Worm (Caenorhabditis elegans) whole organism, L4 larva: ENCODE results near the gene mab-3.
A peak's percentile ranks its signal among the peaks of the same experiment; 100 is the strongest.

ENCODE experiments used
- F10B5.3 ChIP-seq: sonication (generic microtip); optimal IDR thresholded peaks from 2 replicates; lab custom pipeline; 2016; ENCODE audit warnings: mild to moderate bottlenecking, missing genetic modification characterization, missing compliant biosample characterization
- Y48G9A.11 ChIP-seq: fragments of 200-800 bp; sonication (Bioruptor generic); IDR thresholded peaks from 2 replicates; pipeline ENCODE4 v1.3.6; 2022; ENCODE audit warnings: missing genetic modification reagents, missing genetic modification characterization, missing compliant biosample characterization
- ZK337.2 ChIP-seq: fragments of 200-800 bp; sonication (Bioruptor generic); IDR thresholded peaks from 2 replicates; pipeline ENCODE4 v1.3.6; 2022; ENCODE audit warnings: missing genetic modification reagents, missing genetic modification characterization, missing compliant biosample characterization
- ZK546.5 ChIP-seq, 2 experiments: sonication (generic microtip); optimal IDR thresholded peaks; 2 replicates each; lab custom pipeline; 2017; ENCODE audit warnings: missing biosample characterization in 2 of 2, missing genetic modification characterization in 2 of 2
- aha-1 ChIP-seq: fragments of 150-350 bp; peaks from one replicate; lab custom pipeline; 2014; ENCODE audit warnings: missing biosample characterization, missing genetic modification characterization
- attf-4 ChIP-seq: sonication (generic microtip); optimal IDR thresholded peaks from 3 replicates; lab custom pipeline; 2017; ENCODE audit warnings: missing biosample characterization, missing genetic modification characterization
- ceh-44 ChIP-seq: fragments of 200-800 bp; sonication (Bioruptor generic); IDR thresholded peaks from 2 replicates; pipeline ENCODE4 v1.3.6; 2022; ENCODE audit warnings: missing genetic modification reagents, missing genetic modification characterization, missing compliant biosample characterization
- ceh-82 ChIP-seq: sonication (generic microtip); optimal IDR thresholded peaks from 2 replicates; lab custom pipeline; 2017; ENCODE audit warnings: missing biosample characterization, missing genetic modification characterization
- cey-2 ChIP-seq: sonication (generic microtip); optimal IDR thresholded peaks from 3 replicates; lab custom pipeline; 2017; ENCODE audit warnings: missing genetic modification characterization, mild to moderate bottlenecking, missing compliant biosample characterization, antibody characterized with exemption, borderline replicate concordance; ENCODE audit not compliant: insufficient read depth
- ctbp-1 ChIP-seq: fragments of 200-800 bp; sonication (Bioruptor generic); IDR thresholded peaks from 2 replicates; pipeline ENCODE4 v1.3.6; 2022; ENCODE audit warnings: missing genetic modification reagents, missing genetic modification characterization, missing compliant biosample characterization
- daf-16 ChIP-seq, 3 experiments: sonication (generic microtip); optimal IDR thresholded peaks; 2 replicates each; lab custom pipeline; 2016 to 2017; ENCODE audit warnings: missing genetic modification characterization in 3 of 3, missing genetic modification reagents in 3 of 3, mild to moderate bottlenecking in 2 of 3, missing compliant biosample characterization in 2 of 3, missing biosample characterization in 1 of 3, moderate library complexity in 1 of 3
- daf-8 ChIP-seq: fragments of 200-800 bp; sonication (Bioruptor generic); IDR thresholded peaks from 2 replicates; pipeline ENCODE4 v1.3.6; 2022; ENCODE audit warnings: missing genetic modification characterization, missing compliant biosample characterization
- dmd-6 ChIP-seq: fragments of 200-800 bp; sonication (Bioruptor generic); IDR thresholded peaks from 2 replicates; pipeline ENCODE4 v1.3.6; 2022; ENCODE audit warnings: missing genetic modification reagents, missing genetic modification characterization, missing compliant biosample characterization
- dmd-9 ChIP-seq: fragments of 200-800 bp; sonication (Bioruptor generic); IDR thresholded peaks from 2 replicates; pipeline ENCODE4 v1.3.6; 2022; ENCODE audit warnings: missing genetic modification reagents, missing genetic modification characterization, missing compliant biosample characterization
- duxl-1 ChIP-seq: sonication (generic microtip); optimal IDR thresholded peaks from 2 replicates; lab custom pipeline; 2016; ENCODE audit warnings: mild to moderate bottlenecking, missing genetic modification characterization, moderate library complexity, missing compliant biosample characterization; ENCODE audit not compliant: poor library complexity
- dve-1 ChIP-seq: sonication (generic microtip); optimal IDR thresholded peaks from 2 replicates; lab custom pipeline; 2017; ENCODE audit warnings: antibody characterized with exemption, mild to moderate bottlenecking, missing genetic modification characterization, missing compliant biosample characterization; ENCODE audit not compliant: insufficient read depth
- fos-1 ChIP-seq: fragments of 150-350 bp; optimal IDR thresholded peaks from 2 replicates; lab custom pipeline; 2014; ENCODE audit warnings: missing biosample characterization, missing genetic modification characterization
- hlh-11 ChIP-seq: fragments of 200-800 bp; sonication (Bioruptor generic); optimal IDR thresholded peaks from 2 replicates; lab custom pipeline; 2018; ENCODE audit warnings: mild to moderate bottlenecking, missing genetic modification characterization, missing compliant biosample characterization
- hlh-30 ChIP-seq: sonication (generic microtip); optimal IDR thresholded peaks from 2 replicates; lab custom pipeline; 2017; ENCODE audit warnings: antibody characterized with exemption, mild to moderate bottlenecking, missing genetic modification characterization, missing compliant biosample characterization; ENCODE audit not compliant: insufficient read depth
- hmg-1.1 ChIP-seq: fragments of 200-800 bp; sonication (Bioruptor generic); IDR thresholded peaks from 2 replicates; pipeline ENCODE4 v1.3.6; 2022; ENCODE audit warnings: missing genetic modification reagents, missing genetic modification characterization, missing compliant biosample characterization
- jun-1 ChIP-seq: fragments of 150-350 bp; optimal IDR thresholded peaks from 2 replicates; lab custom pipeline; 2014; ENCODE audit warnings: missing biosample characterization, missing genetic modification reagents, missing genetic modification characterization
- lim-7 ChIP-seq: fragments of 200-800 bp; sonication (Bioruptor generic); IDR thresholded peaks from 2 replicates; pipeline ENCODE4 v1.3.6; 2022; ENCODE audit warnings: missing genetic modification characterization, missing compliant biosample characterization
- lin-1 ChIP-seq: fragments of 200-800 bp; sonication (Bioruptor generic); IDR thresholded peaks from 2 replicates; pipeline ENCODE4 v1.3.6; 2022; ENCODE audit warnings: missing genetic modification reagents, missing genetic modification characterization, missing compliant biosample characterization
- lin-38 ChIP-seq: fragments of 200-800 bp; sonication (Bioruptor generic); IDR thresholded peaks from 2 replicates; pipeline ENCODE4 v1.3.6; 2022; ENCODE audit warnings: missing genetic modification reagents, missing genetic modification characterization, missing compliant biosample characterization
- madf-9 ChIP-seq: fragments of 200-800 bp; sonication (Bioruptor generic); conservative IDR thresholded peaks from 2 replicates; pipeline ENCODE4 v1.3.6; 2022; ENCODE audit warnings: missing genetic modification reagents, missing genetic modification characterization, missing compliant biosample characterization
- mdt-29 ChIP-seq: fragments of 200-800 bp; sonication (Bioruptor generic); IDR thresholded peaks from 2 replicates; pipeline ENCODE4 v1.3.6; 2022; ENCODE audit warnings: missing genetic modification reagents, missing genetic modification characterization, missing compliant biosample characterization
- mep-1 ChIP-seq: fragments of 150-350 bp; sonication (generic microtip); optimal IDR thresholded peaks from 3 replicates; lab custom pipeline; 2014; ENCODE audit warnings: missing biosample characterization, missing genetic modification characterization
- mes-2 ChIP-seq: sonication (generic microtip); optimal IDR thresholded peaks from 2 replicates; lab custom pipeline; 2016; ENCODE audit warnings: missing genotype, mild to moderate bottlenecking, missing genetic modification characterization, missing compliant biosample characterization; ENCODE audit not compliant: poor library complexity, severe bottlenecking
- nhr-10 ChIP-seq: fragments of 150-350 bp; optimal IDR thresholded peaks from 2 replicates; lab custom pipeline; 2014; ENCODE audit warnings: missing biosample characterization, missing genetic modification characterization
- nhr-102 ChIP-seq: sonication (generic microtip); optimal IDR thresholded peaks from 2 replicates; lab custom pipeline; 2016; ENCODE audit warnings: mild to moderate bottlenecking, missing genetic modification characterization, moderate library complexity, missing compliant biosample characterization
- nhr-237 ChIP-seq: sonication (generic microtip); optimal IDR thresholded peaks from 2 replicates; lab custom pipeline; 2017; ENCODE audit warnings: missing biosample characterization, missing genetic modification characterization
- nhr-25 ChIP-seq: sonication (generic microtip); optimal IDR thresholded peaks from 2 replicates; lab custom pipeline; 2017; ENCODE audit warnings: missing genetic modification characterization, mild to moderate bottlenecking, missing compliant biosample characterization, antibody characterized with exemption, moderate library complexity, borderline replicate concordance; ENCODE audit not compliant: insufficient read depth
- nhr-28 ChIP-seq: fragments of 150-350 bp; optimal IDR thresholded peaks from 2 replicates; lab custom pipeline; 2014; ENCODE audit warnings: missing biosample characterization, missing genetic modification characterization
- nhr-77 ChIP-seq: fragments of 150-350 bp; optimal IDR thresholded peaks from 2 replicates; lab custom pipeline; 2014; ENCODE audit warnings: missing biosample characterization, missing genetic modification characterization
- pha-4 ChIP-seq, 2 experiments: fragments of 150-350 bp in 1 of 2; fragments of 200-800 bp in 1 of 2; sonication (Bioruptor generic) in 1 of 2; IDR thresholded peaks in 1 of 2; optimal IDR thresholded peaks in 1 of 2; 2 replicates each; pipeline versions ENCODE4 v1.3.6 to Lab custom; 2014 to 2022; ENCODE audit warnings: missing genetic modification characterization in 2 of 2, missing genetic modification reagents in 2 of 2, missing biosample characterization in 1 of 2, missing compliant biosample characterization in 1 of 2
- pqm-1 ChIP-seq: sonication (generic microtip); optimal IDR thresholded peaks from 2 replicates; lab custom pipeline; 2017; ENCODE audit warnings: missing biosample characterization, missing genetic modification characterization
- rbr-2 ChIP-seq: sonication (generic microtip); optimal IDR thresholded peaks from 2 replicates; lab custom pipeline; 2016; ENCODE audit warnings: missing genotype, missing genetic modification characterization, missing compliant biosample characterization
- spr-3 ChIP-seq: fragments of 200-800 bp; sonication (Bioruptor generic); optimal IDR thresholded peaks from 2 replicates; lab custom pipeline; 2018; ENCODE audit warnings: mild to moderate bottlenecking, missing genetic modification characterization, missing compliant biosample characterization
- tag-97 ChIP-seq: fragments of 200-800 bp; sonication (Bioruptor generic); IDR thresholded peaks from 2 replicates; pipeline ENCODE4 v1.3.6; 2022; ENCODE audit warnings: missing genetic modification characterization, missing compliant biosample characterization
- unc-39 ChIP-seq: sonication (generic microtip); optimal IDR thresholded peaks from 2 replicates; lab custom pipeline; 2017; ENCODE audit warnings: missing biosample characterization, missing genetic modification characterization
- unc-62 ChIP-seq, 3 experiments: fragments of 150-350 bp in 1 of 3; sonication (generic microtip); optimal IDR thresholded peaks in 2 of 3; peaks in 1 of 3; 1 replicate in 1 of 3; 2 replicates in 2 of 3; lab custom pipeline; 2014 to 2017; ENCODE audit warnings: missing biosample characterization in 3 of 3, missing genetic modification characterization in 3 of 3, missing genetic modification reagents in 3 of 3, missing genotype in 1 of 3
- zag-1 ChIP-seq: fragments of 150-350 bp; optimal IDR thresholded peaks from 2 replicates; lab custom pipeline; 2014; ENCODE audit warnings: missing biosample characterization, missing genetic modification characterization
- zfp-2 ChIP-seq: sonication (generic microtip); optimal IDR thresholded peaks from 2 replicates; lab custom pipeline; 2016; ENCODE audit warnings: mild to moderate bottlenecking, missing genetic modification characterization, missing compliant biosample characterization
- zfp-3 ChIP-seq: fragments of 200-800 bp; sonication (Bioruptor generic); conservative IDR thresholded peaks from 2 replicates; pipeline ENCODE4 v1.3.6; 2022; ENCODE audit warnings: missing genetic modification reagents, missing genetic modification characterization, missing compliant biosample characterization
- ztf-7 ChIP-seq: fragments of 150-350 bp; optimal IDR thresholded peaks from 2 replicates; lab custom pipeline; 2014; ENCODE audit warnings: missing biosample characterization, missing genetic modification characterization

The mab-3 gene

DNA sequence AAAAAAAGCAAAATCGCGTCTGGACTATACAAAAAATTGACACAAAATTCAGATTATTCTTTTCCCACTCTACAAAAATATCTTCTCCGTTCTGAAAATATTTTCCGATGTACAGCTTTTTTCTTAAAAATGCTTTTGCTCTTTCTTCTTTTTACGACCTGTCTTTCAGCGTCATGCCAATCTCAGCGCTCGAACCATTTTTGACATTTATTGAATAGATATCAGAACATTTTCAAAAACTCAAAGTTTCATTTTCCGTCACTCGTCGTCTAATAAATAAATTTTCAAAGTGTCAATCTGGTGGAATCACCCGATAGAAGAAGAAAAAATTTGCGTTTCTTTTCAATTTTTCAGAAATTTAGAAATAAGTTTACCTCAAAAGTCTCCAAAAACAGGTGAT is 9.5 kb downstream of the mab-3 start (continued):
- TF ChIP-seq aha-1 (tag; lab: Kevin White, UChicago) = peak; percentile 42

DNA sequence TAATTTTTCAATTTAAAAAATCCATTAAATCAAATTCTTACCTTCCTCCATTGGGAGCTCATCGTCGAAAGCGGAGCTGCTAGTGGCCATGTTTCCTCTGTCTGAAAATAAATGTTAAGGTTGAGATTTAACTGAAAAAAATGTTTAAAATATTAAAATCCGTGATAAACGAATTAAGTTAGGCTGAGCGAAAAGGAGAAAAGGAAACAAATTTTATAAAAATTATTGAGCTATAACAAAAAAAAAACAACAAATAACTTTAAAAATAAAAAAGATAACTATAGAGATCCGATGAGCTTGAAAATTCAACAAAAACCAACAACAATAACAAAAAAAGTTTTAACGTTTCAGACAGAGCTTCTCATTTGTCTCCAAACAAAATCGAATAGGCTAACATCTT is 10.8 kb downstream of the mab-3 start, which contains the start of gene pno-1:
pno-1 (minus strand) TSS at position 101 of the 400 bp plus-strand sequence.
- TF ChIP-seq daf-8 (no peak), lin-38 (0 out of 2 replicates have a peak, but pooled peaks have one; percentile 9)
- TF ChIP-seq, all 104 proteins: peak for 1

DNA sequence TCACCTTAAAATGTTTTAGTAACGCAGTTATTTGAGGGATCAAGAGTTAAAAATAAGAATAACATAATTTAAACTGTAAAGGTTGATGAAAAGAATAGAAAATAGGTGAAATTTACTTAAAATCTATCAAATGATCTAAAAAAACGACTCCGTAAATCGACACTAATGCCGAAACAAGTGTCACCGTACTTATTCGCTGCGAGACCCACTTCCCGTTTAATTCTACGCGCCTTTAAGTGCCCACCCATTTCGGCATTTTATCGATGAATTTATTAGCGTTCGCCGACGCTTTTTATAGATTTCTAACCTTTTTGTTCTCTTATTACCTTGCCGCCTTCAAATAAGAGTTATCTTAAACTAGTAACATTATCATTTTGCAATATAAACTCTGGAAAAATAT is 14.1 kb downstream of the mab-3 start, which contains the start of the genes Y53C12B.1 and nos-3:
Y53C12B.1 (minus strand) TSS at position 10 of the 400 bp plus-strand sequence.
nos-3 (plus strand) TSS at position 248 of the 400 bp plus-strand sequence.
- TF ChIP-seq dmd-9 (GFP tag; lab: Robert Waterston, UW) = no peak
- TF ChIP-seq hlh-11 = peak; percentile 62
- TF ChIP-seq aha-1 (tag; lab: Kevin White, UChicago) = no peak
- TF ChIP-seq nhr-77 (tag; lab: Kevin White, UChicago) = peak; percentile 59
- no peak for TF ChIP-seq zfp-2
- no peak for TF ChIP-seq ceh-82
- TF ChIP-seq Y48G9A.11 (GFP tag; lab: Robert Waterston, UW) = no peak
- TF ChIP-seq mep-1 (tag; lab: Kevin White, UChicago) = peak; percentile 80
- TF ChIP-seq fos-1 (tag; lab: Kevin White, UChicago) = no peak
- TF ChIP-seq dmd-6 (GFP tag; lab: Robert Waterston, UW) = peak; percentile 41
- TF ChIP-seq mes-2 (tag; lab: Kevin White, UChicago) = peak; percentile 92
- TF ChIP-seq tag-97 (GFP tag; lab: Robert Waterston, UW) = no peak
- no peak for TF ChIP-seq lim-7 (GFP tag; lab: Robert Waterston, UW)
- TF ChIP-seq unc-62 (GFP tag; optimal IDR thresholded peaks at IDR 0.05 in 1 of 2; lab: Kevin White, UChicago) = peak in 1 of 2 experiments; percentile 88
- no peak for TF ChIP-seq unc-62 (tag; optimal IDR thresholded peaks at IDR 0.05; lab: Kevin White, UChicago)
- peak; percentile 56 for TF ChIP-seq hmg-1.1 (GFP tag; lab: Robert Waterston, UW)
- no peak for TF ChIP-seq ZK546.5 (tag; optimal IDR thresholded peaks at IDR 0.05; lab: Kevin White, UChicago)
- no peak for TF ChIP-seq pha-4 (GFP tag; IDR thresholded peaks at IDR 0.05; lab: Robert Waterston, UW)
- TF ChIP-seq pha-4 (tag; optimal IDR thresholded peaks at IDR 0.05; lab: Kevin White, UChicago) = peak; percentile 79
- no peak for TF ChIP-seq jun-1 (tag; lab: Kevin White, UChicago)
- no peak for TF ChIP-seq mdt-29
- no peak for TF ChIP-seq nhr-237 (tag; lab: Kevin White, UChicago)
- no peak for TF ChIP-seq ctbp-1
- TF ChIP-seq dve-1 (tag; lab: Kevin White, UChicago) = peak; percentile 73
- TF ChIP-seq zag-1 = no peak
- no peak for TF ChIP-seq nhr-10 (tag; lab: Kevin White, UChicago)
- peak; percentile 20 for TF ChIP-seq ztf-7 (tag; lab: Kevin White, UChicago)
- TF ChIP-seq spr-3 (GFP tag; lab: Kevin White, UChicago) = no peak
- TF ChIP-seq unc-39 (tag; lab: Kevin White, UChicago) = no peak
- peak; percentile 45 for TF ChIP-seq rbr-2 (tag; lab: Kevin White, UChicago)
- TF ChIP-seq daf-16 (GFP tag; optimal IDR thresholded peaks at IDR 0.05; lab: Kevin White, UChicago) = no peak
- peak; percentile 51 for TF ChIP-seq daf-16 (tag; optimal IDR thresholded peaks at IDR 0.05; lab: Kevin White, UChicago)
- TF ChIP-seq lin-1 (GFP tag; lab: Robert Waterston, UW) = no peak
- no peak for TF ChIP-seq F10B5.3 (tag; lab: Kevin White, UChicago)
- TF ChIP-seq zfp-3 (GFP tag; lab: Robert Waterston, UW) = no peak
- TF ChIP-seq ZK337.2 (GFP tag; lab: Robert Waterston, UW) = no peak
- TF ChIP-seq hlh-30 (tag; lab: Kevin White, UChicago) = peak; percentile 76
- no peak for TF ChIP-seq pqm-1 (tag; lab: Kevin White, UChicago)
- peak; percentile 55 for TF ChIP-seq nhr-28 (tag; lab: Kevin White, UChicago)
- TF ChIP-seq duxl-1 (tag; lab: Kevin White, UChicago) = no peak
- TF ChIP-seq ceh-44 = no peak
- TF ChIP-seq nhr-25 (tag; lab: Kevin White, UChicago) = peak; percentile 85
- TF ChIP-seq madf-9 (GFP tag; lab: Robert Waterston, UW) = no peak
- TF ChIP-seq attf-4 (tag; lab: Kevin White, UChicago) = no peak
- TF ChIP-seq nhr-102 (tag; lab: Kevin White, UChicago) = no peak
- no peak for TF ChIP-seq cey-2 (tag; lab: Kevin White, UChicago)
